Fruit fly (Drosophila melanogaster): ENCODE measurements around the gene CG13707.

Gene CG13707

dm6 chr3L:4840039-4840939, at the start of gene CG13707:
TSS of gene CG13707 (minus strand) at chr3L:4840108.
- TF ChIP-seq noc (tag; optimal IDR thresholded peaks at IDR 0.05), result no peak

DNA sequence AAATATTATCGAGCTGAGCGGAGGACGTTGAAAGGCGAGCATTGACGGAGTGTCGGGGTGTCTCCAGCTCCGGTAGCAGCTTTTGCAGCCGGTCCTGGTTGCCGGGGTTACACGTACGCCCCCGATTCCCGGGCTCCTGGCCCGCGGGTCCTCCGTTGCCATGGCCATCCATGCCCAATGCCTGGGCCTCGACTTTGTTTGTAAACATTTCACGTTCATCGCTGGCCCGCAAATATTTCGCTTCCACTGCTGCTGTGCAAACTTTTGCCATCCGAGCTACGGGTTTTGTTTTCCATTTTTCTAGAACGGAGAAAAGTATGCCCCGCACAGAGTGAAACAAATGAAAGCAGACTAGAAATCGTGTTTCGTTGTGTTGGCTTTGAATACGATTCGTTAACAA, 21.1 kb upstream of the CG13707 start, which contains the start of gene Dnah3:
Gene Dnah3, plus strand, starts transcription at position 301 of the 400 bp plus-strand sequence.
- no peak for TF ChIP-seq noc (tag; optimal IDR thresholded peaks at IDR 0.05)

dm6 chr3L:4860370-4860769, 20.5 kb upstream of the CG13707 start, which contains the start of gene CG32235:
TSS of gene CG32235 (minus strand) at chr3L:4860470.
- no peak for TF ChIP-seq noc (tag; optimal IDR thresholded peaks at IDR 0.05)

DNA sequence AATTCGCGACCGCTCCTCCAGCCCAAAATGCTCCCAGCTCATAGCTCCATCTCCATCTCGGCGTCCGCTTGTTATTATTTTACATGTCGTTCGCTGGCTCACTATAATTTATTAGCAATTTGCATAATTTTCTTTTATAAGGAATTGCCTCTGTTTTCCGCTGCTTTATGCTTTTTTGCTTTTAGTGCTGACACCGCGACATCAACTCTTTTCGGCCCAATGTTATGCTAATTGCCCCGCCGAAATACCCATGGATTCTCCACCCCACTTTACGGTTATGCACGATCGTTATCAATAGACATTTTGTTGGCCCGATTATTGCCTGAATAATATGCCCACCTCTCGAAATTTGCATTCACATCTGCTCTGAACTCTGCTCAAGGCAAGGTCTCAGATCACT, 15.3 kb upstream of the CG13707 start:
- TF ChIP-seq noc (tag; optimal IDR thresholded peaks at IDR 0.05), result no peak

DNA sequence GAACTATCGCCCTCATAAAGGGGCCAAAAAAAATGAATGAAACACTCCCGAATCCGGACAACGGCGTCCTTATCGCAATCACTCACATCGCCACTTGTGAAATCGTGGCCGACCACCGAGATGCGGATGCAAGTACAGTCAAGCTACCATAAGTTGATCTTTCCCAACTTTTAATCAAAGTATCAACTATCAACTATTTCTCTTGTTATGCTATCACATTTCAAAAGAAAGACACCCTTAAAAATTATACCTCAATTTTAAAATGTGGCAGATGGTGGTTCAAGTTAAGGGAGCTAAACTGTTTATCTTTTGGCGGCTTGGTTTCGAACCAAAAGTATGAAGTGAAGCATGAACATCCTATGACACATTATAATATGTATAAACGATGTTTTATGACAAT, 14.2 kb upstream of the CG13707 start:
- TF ChIP-seq noc (tag; optimal IDR thresholded peaks at IDR 0.05), result no peak

DNA sequence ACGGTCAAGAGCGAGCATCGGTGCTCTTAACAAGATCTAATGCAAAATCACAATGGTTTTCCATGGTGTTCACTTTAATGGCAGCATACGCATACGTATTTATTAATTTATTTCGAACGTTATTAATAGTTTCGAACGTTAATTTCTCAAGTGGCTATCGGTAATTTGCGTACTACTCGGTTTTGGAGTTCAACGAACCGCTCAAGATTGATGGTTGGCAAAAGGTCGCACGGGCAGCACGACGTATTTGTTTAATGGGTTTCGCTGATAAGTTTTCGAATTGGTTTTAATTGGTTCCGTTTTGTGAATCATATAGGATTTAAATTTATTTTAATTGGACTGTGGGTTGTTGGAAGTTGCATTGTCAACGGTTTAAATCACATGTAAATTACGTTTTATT, 13.2 kb upstream of the CG13707 start:
- TF ChIP-seq noc (tag; optimal IDR thresholded peaks at IDR 0.05), result no peak

DNA sequence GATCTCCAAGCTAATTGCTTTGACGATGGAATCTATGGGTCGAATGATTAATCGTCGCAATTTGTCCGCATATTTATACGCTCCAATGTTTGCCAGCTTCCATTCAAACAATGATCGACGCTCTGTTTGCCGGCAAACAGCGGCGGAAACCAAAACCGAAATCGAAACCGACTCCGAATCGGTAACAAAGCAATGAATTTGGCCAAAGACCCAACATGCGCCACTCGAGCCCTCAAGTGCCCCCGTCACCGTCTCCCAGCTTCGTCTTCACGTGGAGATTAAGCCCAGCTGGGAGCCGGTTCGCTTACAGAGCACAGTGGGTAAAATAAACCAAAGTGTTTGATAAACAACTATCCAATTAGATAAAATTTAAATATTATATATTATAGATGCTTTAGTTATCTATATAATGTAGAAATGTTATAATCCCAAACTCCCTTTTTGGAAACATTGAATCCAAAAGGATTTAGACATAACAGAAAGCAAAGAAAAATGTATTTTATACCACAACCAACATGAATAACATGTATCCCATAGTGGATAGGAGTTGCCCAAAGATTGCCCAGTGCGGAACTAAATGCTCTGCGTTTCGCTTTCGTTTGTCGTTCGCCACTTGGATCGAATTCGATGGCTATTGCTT, 12.6 kb upstream of the CG13707 start, which contains the start of gene CG32237:
Gene CG32237, minus strand, starts transcription at position 51 of the 640 bp plus-strand sequence.
- TF ChIP-seq noc (tag; optimal IDR thresholded peaks at IDR 0.05), result peak; percentile 11

- TF ChIP-seq noc (tag; optimal IDR thresholded peaks at IDR 0.05), result no peak
Measured at dm6 chr3L:4848066-4848465, 8.2 kb upstream of the CG13707 start.

- no peak for TF ChIP-seq noc (tag; optimal IDR thresholded peaks at IDR 0.05)
Measured at dm6 chr3L:4844792-4845191, 4.9 kb upstream of the CG13707 start.

- TF ChIP-seq noc (tag; optimal IDR thresholded peaks at IDR 0.05), result no peak
Measured at dm6 chr3L:4843428-4843827, 3.5 kb upstream of the CG13707 start.

- TF ChIP-seq noc (tag; optimal IDR thresholded peaks at IDR 0.05), result no peak
Measured at dm6 chr3L:4842710-4843109, 2.8 kb upstream of the CG13707 start.

DNA sequence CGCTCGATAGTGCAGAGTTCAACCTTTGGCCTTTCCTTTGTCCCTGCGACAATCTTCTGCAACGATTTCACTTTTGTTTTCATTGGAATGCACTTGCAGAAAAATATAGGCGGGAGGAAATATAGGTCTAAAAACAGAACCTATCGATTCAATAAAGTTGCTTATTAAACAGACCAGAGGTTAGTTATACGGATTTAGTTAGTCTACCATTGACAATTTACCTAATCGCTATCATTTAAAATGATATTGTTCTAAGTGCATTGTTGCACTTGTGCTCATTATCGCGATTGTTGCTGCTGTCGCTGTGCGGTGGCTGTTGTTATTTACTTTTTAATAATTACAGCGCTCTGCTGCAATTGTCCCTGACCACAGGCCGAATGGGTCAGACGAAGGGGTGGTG, 3.6 kb downstream of the CG13707 start:
- TF ChIP-seq noc (tag; optimal IDR thresholded peaks at IDR 0.05), result no peak

dm6 chr3L:4835005-4835404, 4.9 kb downstream of the CG13707 start:
- no peak for TF ChIP-seq noc (tag; optimal IDR thresholded peaks at IDR 0.05)

- TF ChIP-seq noc (tag; optimal IDR thresholded peaks at IDR 0.05), result no peak
Measured at dm6 chr3L:4833491-4833890, 6.4 kb downstream of the CG13707 start, which contains the start of gene CG13708. TSS of gene CG13708 (minus strand) at chr3L:4833591.

- no peak for TF ChIP-seq noc (tag; optimal IDR thresholded peaks at IDR 0.05)
Measured at dm6 chr3L:4825584-4825983, 14.3 kb downstream of the CG13707 start, which contains the start of the genes Dhc64C and LeuRS-m. TSS of gene Dhc64C (minus strand) at chr3L:4825687. TSS of gene LeuRS-m (plus strand) at chr3L:4825853.

dm6 chr3L:4824356-4825138, 15.4 kb downstream of the CG13707 start:
- peak; percentile 92 for TF ChIP-seq noc (tag; optimal IDR thresholded peaks at IDR 0.05)

Data from whole organism, larva.